Worm (Caenorhabditis elegans): ENCODE results near the gene inft-2.

The inft-2 gene

ce11 chrV:13033223-13033622, 31.1 kb downstream of the inft-2 start, which contains the start of gene W07G4.1:
Gene W07G4.1 (plus strand): TSS chrV:13033523.
- TF ChIP-seq sptf-1 (tag; optimal IDR thresholded peaks at IDR 0.05), result no peak

- TF ChIP-seq jun-1 (tag; optimal IDR thresholded peaks at IDR 0.05) (no peak), nhr-28 (tag; optimal IDR thresholded peaks at IDR 0.05) (no peak), unc-30 (tag; optimal IDR thresholded peaks at IDR 0.05) (no peak), unc-98 (GFP tag; IDR thresholded peaks at IDR 0.05) (no peak), ets-5 (GFP tag; IDR thresholded peaks at IDR 0.05) (no peak), irx-1 (tag; optimal IDR thresholded peaks at IDR 0.05) (no peak), hpl-2 (GFP tag; optimal IDR thresholded peaks at IDR 0.05) (no peak), nhr-90 (tag; optimal IDR thresholded peaks at IDR 0.05; ENCODE audit: poor library complexity) (no peak), lin-35 (GFP tag; optimal IDR thresholded peaks at IDR 0.05) (no peak), lir-3 (tag; optimal IDR thresholded peaks at IDR 0.05; ENCODE audit: poor library complexity) (no peak), ces-1 (GFP tag; optimal IDR thresholded peaks at IDR 0.05) (no peak), dpl-1 (GFP tag; optimal IDR thresholded peaks at IDR 0.05) (no peak), nhr-12 (tag; optimal IDR thresholded peaks at IDR 0.05) (no peak), alr-1 (tag; optimal IDR thresholded peaks at IDR 0.05; ENCODE audit: borderline replicate concordance) (no peak), aha-1 (tag; optimal IDR thresholded peaks at IDR 0.05) (no peak), skn-1 (tag; optimal IDR thresholded peaks at IDR 0.05) (no peak), pax-3 (tag; optimal IDR thresholded peaks at IDR 0.05) (no peak), efl-3 (GFP tag; optimal IDR thresholded peaks at IDR 0.05) (no peak), aly-2 (tag; optimal IDR thresholded peaks at IDR 0.05) (no peak), efl-1 (optimal IDR thresholded peaks at IDR 0.05) (no peak), efl-1 (GFP tag; optimal IDR thresholded peaks at IDR 0.05 in 1 of 2) (no peak)
Measured at ce11 chrV:13034604-13035003, 32.5 kb downstream of the inft-2 start, which contains the start of gene W07G4.7. Gene W07G4.7 (minus strand): TSS chrV:13034704.

- TF ChIP-seq jun-1 (tag; optimal IDR thresholded peaks at IDR 0.05) (no peak), pqm-1 (tag; optimal IDR thresholded peaks at IDR 0.05) (no peak), C16A3.4 (tag; optimal IDR thresholded peaks at IDR 0.05) (no peak), lin-15B (tag; optimal IDR thresholded peaks at IDR 0.05) (no peak), unc-98 (GFP tag; IDR thresholded peaks at IDR 0.05) (no peak), ama-1 (optimal IDR thresholded peaks at IDR 0.05) (no peak), ztf-4 (tag; optimal IDR thresholded peaks at IDR 0.05) (no peak), unc-130 (tag; optimal IDR thresholded peaks at IDR 0.05) (no peak), zip-4 (GFP tag; optimal IDR thresholded peaks at IDR 0.05) (no peak), nhr-85 (tag) (no peak), nhr-28 (tag; optimal IDR thresholded peaks at IDR 0.05) (no peak), mab-9 (GFP tag; IDR thresholded peaks at IDR 0.05) (no peak), efl-3 (GFP tag; optimal IDR thresholded peaks at IDR 0.05) (no peak), lin-35 (GFP tag; optimal IDR thresholded peaks at IDR 0.05) (no peak), rnt-1 (tag; optimal IDR thresholded peaks at IDR 0.05) (no peak), dpl-1 (GFP tag; optimal IDR thresholded peaks at IDR 0.05) (no peak), F16B12.6 (tag; optimal IDR thresholded peaks at IDR 0.05) (no peak), ceh-90 (tag; optimal IDR thresholded peaks at IDR 0.05) (no peak), aly-2 (tag; optimal IDR thresholded peaks at IDR 0.05) (no peak)
Measured at ce11 chrV:13036466-13036865, 34.3 kb downstream of the inft-2 start, which contains the start of gene W07G4.2. Gene W07G4.2 (minus strand): TSS chrV:13036566.

- no peak for TF ChIP-seq fkh-4 (tag; optimal IDR thresholded peaks at IDR 0.05; ENCODE audit: borderline replicate concordance)
- no peak for TF ChIP-seq ama-1 (optimal IDR thresholded peaks at IDR 0.05)
- TF ChIP-seq nhr-237 (tag; optimal IDR thresholded peaks at IDR 0.05), result peak; percentile 27
- TF ChIP-seq ceh-90 (tag; optimal IDR thresholded peaks at IDR 0.05), result no peak
- peak in 1 of 2 experiments; percentile 31 for TF ChIP-seq ztf-11 (tag; optimal IDR thresholded peaks at IDR 0.05)
- no peak for TF ChIP-seq sup-37 (GFP tag; optimal IDR thresholded peaks at IDR 0.05)
- TF ChIP-seq hlh-4 (tag; optimal IDR thresholded peaks at IDR 0.05), result no peak
- TF ChIP-seq sox-4 (tag; optimal IDR thresholded peaks at IDR 0.05), result no peak
- TF ChIP-seq lin-14 (GFP tag; optimal IDR thresholded peaks at IDR 0.05), result peak; percentile 90
- TF ChIP-seq lin-15B (tag; optimal IDR thresholded peaks at IDR 0.05), result no peak
- peak in 2 of 6 experiments; percentile 48 to 64 for TF ChIP-seq elt-3 (tag; optimal IDR thresholded peaks at IDR 0.05)
- no peak for TF ChIP-seq alr-1 (tag; optimal IDR thresholded peaks at IDR 0.05; ENCODE audit: borderline replicate concordance)
- peak; percentile 89 for TF ChIP-seq nhr-19 (GFP tag; conservative IDR thresholded peaks at IDR 0.05)
- TF ChIP-seq ces-1 (GFP tag; optimal IDR thresholded peaks at IDR 0.05), result no peak
- peak; percentile 3 for TF ChIP-seq fkh-10 (GFP tag; optimal IDR thresholded peaks at IDR 0.05)
- no peak for TF ChIP-seq ceh-8 (GFP tag; optimal IDR thresholded peaks at IDR 0.05)
- no peak for TF ChIP-seq vab-15 (tag; optimal IDR thresholded peaks at IDR 0.05)
- peak; percentile 67 for TF ChIP-seq aly-2 (tag; optimal IDR thresholded peaks at IDR 0.05)
- TF ChIP-seq mef-2 (tag; optimal IDR thresholded peaks at IDR 0.05), result peak; percentile 8
- peak; percentile 37 to 73 (median 64) for TF ChIP-seq ceh-82 (tag; optimal IDR thresholded peaks at IDR 0.05)
- no peak for TF ChIP-seq sptf-1 (tag; optimal IDR thresholded peaks at IDR 0.05)
Measured at ce11 chrV:13041666-13042065, 39.5 kb downstream of the inft-2 start, which contains the start of gene scyl-1. Gene scyl-1 (minus strand): TSS chrV:13041721.

All from whole organism, L1 larva.